Worm (Caenorhabditis elegans) whole organism, L4 larva: ENCODE data around the gene rpap-3.
A peak's percentile ranks its signal among the peaks of the same experiment; 100 is the strongest.

Experiments used
- D1046.2 ChIP-seq: fragments of 200-800 bp; sonication (Bioruptor generic); IDR thresholded peaks from 2 replicates; pipeline ENCODE4 v1.3.6; 2022; ENCODE audit warnings: missing genetic modification characterization, missing compliant biosample characterization
- F49E8.2 ChIP-seq: sonication (generic microtip); optimal IDR thresholded peaks from 2 replicates; lab custom pipeline; 2016; ENCODE audit warnings: missing compliant biosample characterization, mild to moderate bottlenecking, missing genetic modification characterization, borderline replicate concordance
- T20F7.1 ChIP-seq: fragments of 200-800 bp; sonication (Bioruptor generic); optimal IDR thresholded peaks from 2 replicates; lab custom pipeline; 2018; ENCODE audit warnings: mild to moderate bottlenecking, missing genetic modification characterization, missing compliant biosample characterization
- T26A8.4 ChIP-seq: fragments of 200-800 bp; sonication (Bioruptor generic); IDR thresholded peaks from 2 replicates; pipeline ENCODE4 v1.3.6; 2022; ENCODE audit warnings: missing genetic modification characterization, missing compliant biosample characterization
- Y105C5A.15 ChIP-seq: fragments of 200-800 bp; sonication (Bioruptor generic); IDR thresholded peaks from 2 replicates; pipeline ENCODE4 v1.3.6; 2022; ENCODE audit warnings: missing genetic modification characterization, missing compliant biosample characterization
- Y5F2A.4 ChIP-seq: fragments of 200-800 bp; sonication (Bioruptor generic); optimal IDR thresholded peaks from 2 replicates; lab custom pipeline; 2018; ENCODE audit warnings: mild to moderate bottlenecking, missing genetic modification characterization, missing compliant biosample characterization
- Y75B8A.6 ChIP-seq: fragments of 200-800 bp; sonication (Bioruptor generic); IDR thresholded peaks from 2 replicates; pipeline ENCODE4 v1.3.6; 2022; ENCODE audit warnings: missing genetic modification reagents, missing genetic modification characterization, missing compliant biosample characterization
- ZK337.2 ChIP-seq: fragments of 200-800 bp; sonication (Bioruptor generic); IDR thresholded peaks from 2 replicates; pipeline ENCODE4 v1.3.6; 2022; ENCODE audit warnings: missing genetic modification reagents, missing genetic modification characterization, missing compliant biosample characterization
- ZK546.5 ChIP-seq, 2 experiments: sonication (generic microtip); optimal IDR thresholded peaks; 2 replicates each; lab custom pipeline; 2017; ENCODE audit warnings: missing biosample characterization in 2 of 2, missing genetic modification characterization in 2 of 2
- aha-1 ChIP-seq: fragments of 150-350 bp; peaks from one replicate; lab custom pipeline; 2014; ENCODE audit warnings: missing biosample characterization, missing genetic modification characterization
- aly-2 ChIP-seq: sonication (generic microtip); optimal IDR thresholded peaks from 2 replicates; lab custom pipeline; 2018; ENCODE audit warnings: missing biosample characterization, missing genetic modification characterization
- ama-1 ChIP-seq: fragments of 150-350 bp; optimal IDR thresholded peaks from 2 replicates; lab custom pipeline; 2014; ENCODE audit warnings: inconsistent platforms, mixed read lengths
- arid-1 ChIP-seq: fragments of 200-800 bp; sonication (Bioruptor generic); conservative IDR thresholded peaks from 2 replicates; pipeline ENCODE4 v1.3.6; 2022; ENCODE audit warnings: missing genetic modification reagents, missing genetic modification characterization, missing compliant biosample characterization
- attf-4 ChIP-seq: sonication (generic microtip); optimal IDR thresholded peaks from 3 replicates; lab custom pipeline; 2017; ENCODE audit warnings: missing biosample characterization, missing genetic modification characterization
- ceh-20 ChIP-seq: fragments of 200-800 bp; sonication (Bioruptor generic); IDR thresholded peaks from 2 replicates; pipeline ENCODE4 v1.3.6; 2022; ENCODE audit warnings: missing genetic modification reagents, missing genetic modification characterization, missing compliant biosample characterization
- ceh-62 ChIP-seq: sonication (generic microtip); optimal IDR thresholded peaks from 2 replicates; lab custom pipeline; 2017; ENCODE audit warnings: missing biosample characterization, missing genetic modification characterization
- ceh-82 ChIP-seq: sonication (generic microtip); optimal IDR thresholded peaks from 2 replicates; lab custom pipeline; 2017; ENCODE audit warnings: missing biosample characterization, missing genetic modification characterization
- ces-1 ChIP-seq: fragments of 150-350 bp; sonication (generic microtip); optimal IDR thresholded peaks from 4 replicates; lab custom pipeline; 2014; ENCODE audit warnings: missing biosample characterization, missing genetic modification reagents, missing genetic modification characterization
- ctbp-1 ChIP-seq: fragments of 200-800 bp; sonication (Bioruptor generic); IDR thresholded peaks from 2 replicates; pipeline ENCODE4 v1.3.6; 2022; ENCODE audit warnings: missing genetic modification reagents, missing genetic modification characterization, missing compliant biosample characterization
- daf-12 ChIP-seq: fragments of 150-350 bp; optimal IDR thresholded peaks from 2 replicates; lab custom pipeline; 2014; ENCODE audit warnings: missing biosample characterization, missing genetic modification reagents, missing genetic modification characterization
- daf-16 ChIP-seq, 3 experiments: sonication (generic microtip); optimal IDR thresholded peaks; 2 replicates each; lab custom pipeline; 2016 to 2017; ENCODE audit warnings: missing genetic modification characterization in 3 of 3, missing genetic modification reagents in 3 of 3, mild to moderate bottlenecking in 2 of 3, missing compliant biosample characterization in 2 of 3, missing biosample characterization in 1 of 3, moderate library complexity in 1 of 3
- daf-8 ChIP-seq: fragments of 200-800 bp; sonication (Bioruptor generic); IDR thresholded peaks from 2 replicates; pipeline ENCODE4 v1.3.6; 2022; ENCODE audit warnings: missing genetic modification characterization, missing compliant biosample characterization
- dmd-9 ChIP-seq: fragments of 200-800 bp; sonication (Bioruptor generic); IDR thresholded peaks from 2 replicates; pipeline ENCODE4 v1.3.6; 2022; ENCODE audit warnings: missing genetic modification reagents, missing genetic modification characterization, missing compliant biosample characterization
- dve-1 ChIP-seq: sonication (generic microtip); optimal IDR thresholded peaks from 2 replicates; lab custom pipeline; 2017; ENCODE audit warnings: antibody characterized with exemption, mild to moderate bottlenecking, missing genetic modification characterization, missing compliant biosample characterization; ENCODE audit not compliant: insufficient read depth
- egl-43 ChIP-seq: fragments of 200-800 bp; sonication (Bioruptor generic); IDR thresholded peaks from 2 replicates; pipeline ENCODE4 v1.3.6; 2022; ENCODE audit warnings: missing genetic modification reagents, missing genetic modification characterization, missing compliant biosample characterization
- hmg-1.1 ChIP-seq: fragments of 200-800 bp; sonication (Bioruptor generic); IDR thresholded peaks from 2 replicates; pipeline ENCODE4 v1.3.6; 2022; ENCODE audit warnings: missing genetic modification reagents, missing genetic modification characterization, missing compliant biosample characterization
- jun-1 ChIP-seq: fragments of 150-350 bp; optimal IDR thresholded peaks from 2 replicates; lab custom pipeline; 2014; ENCODE audit warnings: missing biosample characterization, missing genetic modification reagents, missing genetic modification characterization
- lin-1 ChIP-seq: fragments of 200-800 bp; sonication (Bioruptor generic); IDR thresholded peaks from 2 replicates; pipeline ENCODE4 v1.3.6; 2022; ENCODE audit warnings: missing genetic modification reagents, missing genetic modification characterization, missing compliant biosample characterization
- lin-15B ChIP-seq: fragments of 150-350 bp; sonication (generic microtip); optimal IDR thresholded peaks from 3 replicates; lab custom pipeline; 2014; ENCODE audit warnings: missing biosample characterization, missing genetic modification characterization
- lin-29 ChIP-seq: fragments of 200-800 bp; sonication (Bioruptor generic); IDR thresholded peaks from 2 replicates; pipeline ENCODE4 v1.3.6; 2022; ENCODE audit warnings: missing genetic modification reagents, missing genetic modification characterization, missing compliant biosample characterization
- lin-38 ChIP-seq: fragments of 200-800 bp; sonication (Bioruptor generic); IDR thresholded peaks from 2 replicates; pipeline ENCODE4 v1.3.6; 2022; ENCODE audit warnings: missing genetic modification reagents, missing genetic modification characterization, missing compliant biosample characterization
- mxl-2 ChIP-seq: fragments of 200-800 bp; sonication (Bioruptor generic); conservative IDR thresholded peaks from 2 replicates; pipeline ENCODE4 v1.3.6; 2022; ENCODE audit warnings: missing genetic modification reagents, missing genetic modification characterization, missing compliant biosample characterization
- nhr-102 ChIP-seq: sonication (generic microtip); optimal IDR thresholded peaks from 2 replicates; lab custom pipeline; 2016; ENCODE audit warnings: mild to moderate bottlenecking, missing genetic modification characterization, moderate library complexity, missing compliant biosample characterization
- nhr-11 ChIP-seq: fragments of 150-350 bp; optimal IDR thresholded peaks from 2 replicates; lab custom pipeline; 2014; ENCODE audit warnings: missing biosample characterization, missing genetic modification characterization
- nhr-111 ChIP-seq: fragments of 200-800 bp; sonication (Bioruptor generic); optimal IDR thresholded peaks from 2 replicates; lab custom pipeline; 2018; ENCODE audit warnings: mild to moderate bottlenecking, missing genetic modification characterization, missing compliant biosample characterization
- nhr-237 ChIP-seq: sonication (generic microtip); optimal IDR thresholded peaks from 2 replicates; lab custom pipeline; 2017; ENCODE audit warnings: missing biosample characterization, missing genetic modification characterization
- nhr-25 ChIP-seq: sonication (generic microtip); optimal IDR thresholded peaks from 2 replicates; lab custom pipeline; 2017; ENCODE audit warnings: missing genetic modification characterization, mild to moderate bottlenecking, missing compliant biosample characterization, antibody characterized with exemption, moderate library complexity, borderline replicate concordance; ENCODE audit not compliant: insufficient read depth
- nhr-41 ChIP-seq: fragments of 200-800 bp; sonication (Bioruptor generic); IDR thresholded peaks from 2 replicates; pipeline ENCODE4 v1.3.6; 2022; ENCODE audit warnings: missing genetic modification reagents, missing genetic modification characterization, missing compliant biosample characterization
- nhr-42 ChIP-seq: fragments of 200-800 bp; sonication (Bioruptor generic); IDR thresholded peaks from 2 replicates; pipeline ENCODE4 v1.3.6; 2022; ENCODE audit warnings: missing genetic modification characterization, missing compliant biosample characterization
- nhr-48 ChIP-seq: sonication (generic microtip); optimal IDR thresholded peaks from 2 replicates; lab custom pipeline; 2016; ENCODE audit warnings: mild to moderate bottlenecking, missing genetic modification characterization, missing compliant biosample characterization
- pha-4 ChIP-seq, 2 experiments: fragments of 150-350 bp in 1 of 2; fragments of 200-800 bp in 1 of 2; sonication (Bioruptor generic) in 1 of 2; IDR thresholded peaks in 1 of 2; optimal IDR thresholded peaks in 1 of 2; 2 replicates each; pipeline versions ENCODE4 v1.3.6 to Lab custom; 2014 to 2022; ENCODE audit warnings: missing genetic modification characterization in 2 of 2, missing genetic modification reagents in 2 of 2, missing biosample characterization in 1 of 2, missing compliant biosample characterization in 1 of 2
- pqm-1 ChIP-seq: sonication (generic microtip); optimal IDR thresholded peaks from 2 replicates; lab custom pipeline; 2017; ENCODE audit warnings: missing biosample characterization, missing genetic modification characterization
- skn-1 ChIP-seq: fragments of 150-350 bp; optimal IDR thresholded peaks from 2 replicates; lab custom pipeline; 2014; ENCODE audit warnings: missing biosample characterization, missing genetic modification characterization
- snpc-1.2 ChIP-seq: fragments of 200-800 bp; sonication (Bioruptor generic); IDR thresholded peaks from 2 replicates; pipeline ENCODE4 v1.3.6; 2022; ENCODE audit warnings: missing genetic modification reagents, missing genetic modification characterization, missing compliant biosample characterization
- snpc-4 ChIP-seq: fragments of 150-350 bp; optimal IDR thresholded peaks from 2 replicates; lab custom pipeline; 2014; ENCODE audit warnings: missing biosample characterization, missing genetic modification characterization
- spr-1 ChIP-seq: sonication (generic microtip); optimal IDR thresholded peaks from 2 replicates; lab custom pipeline; 2016; ENCODE audit warnings: mild to moderate bottlenecking, missing genetic modification characterization, missing compliant biosample characterization
- zfp-2 ChIP-seq: sonication (generic microtip); optimal IDR thresholded peaks from 2 replicates; lab custom pipeline; 2016; ENCODE audit warnings: mild to moderate bottlenecking, missing genetic modification characterization, missing compliant biosample characterization
- zfp-3 ChIP-seq: fragments of 200-800 bp; sonication (Bioruptor generic); conservative IDR thresholded peaks from 2 replicates; pipeline ENCODE4 v1.3.6; 2022; ENCODE audit warnings: missing genetic modification reagents, missing genetic modification characterization, missing compliant biosample characterization
- zip-11 ChIP-seq: fragments of 200-800 bp; sonication (Bioruptor generic); IDR thresholded peaks from 2 replicates; pipeline ENCODE4 v1.3.6; 2022; ENCODE audit warnings: missing genetic modification characterization, missing compliant biosample characterization
- zip-2 ChIP-seq: fragments of 150-350 bp; optimal IDR thresholded peaks from 2 replicates; lab custom pipeline; 2014; ENCODE audit warnings: missing biosample characterization, missing genetic modification characterization
- ztf-7 ChIP-seq: fragments of 150-350 bp; optimal IDR thresholded peaks from 2 replicates; lab custom pipeline; 2014; ENCODE audit warnings: missing biosample characterization, missing genetic modification characterization

The rpap-3 gene

ce11 chrIV:7815683-7816183 lies 37.0 kb upstream of the rpap-3 start, which contains the start of gene cdgs-1 (continued):
- no peak for TF ChIP-seq pha-4 (GFP tag; IDR thresholded peaks at IDR 0.05; lab: Robert Waterston, UW)
- peak; percentile 26 for TF ChIP-seq pha-4 (tag; optimal IDR thresholded peaks at IDR 0.05; lab: Kevin White, UChicago)
- TF ChIP-seq nhr-237 (tag; lab: Kevin White, UChicago), result no peak
- no peak for TF ChIP-seq zfp-3 (GFP tag; lab: Robert Waterston, UW)
- TF ChIP-seq pqm-1 (tag; lab: Kevin White, UChicago), result no peak
- no peak for TF ChIP-seq T26A8.4
- TF ChIP-seq zip-11, result no peak
- TF ChIP-seq Y75B8A.6 (GFP tag; lab: Robert Waterston, UW), result no peak
- TF ChIP-seq nhr-41 (GFP tag; lab: Robert Waterston, UW), result no peak
- TF ChIP-seq nhr-48 (tag; lab: Kevin White, UChicago), result no peak
- no peak for TF ChIP-seq dmd-9 (GFP tag; lab: Robert Waterston, UW)
- TF ChIP-seq daf-12, result no peak
- TF ChIP-seq ceh-20 (GFP tag; lab: Robert Waterston, UW), result no peak
- TF ChIP-seq T20F7.1 (GFP tag; lab: Kevin White, UChicago), result no peak
- no peak for TF ChIP-seq jun-1 (tag; lab: Kevin White, UChicago)
- no peak for TF ChIP-seq ZK546.5 (tag; optimal IDR thresholded peaks at IDR 0.05; lab: Kevin White, UChicago)
- no peak for TF ChIP-seq lin-15B
- TF ChIP-seq daf-8 (GFP tag; lab: Robert Waterston, UW), result no peak
- TF ChIP-seq snpc-4, result no peak
- TF ChIP-seq ztf-7, result no peak
- no peak for TF ChIP-seq spr-1 (tag; lab: Kevin White, UChicago)
- no peak for TF ChIP-seq nhr-102 (tag; lab: Kevin White, UChicago)
- peak; percentile 8 for TF ChIP-seq dve-1 (tag; lab: Kevin White, UChicago)
- TF ChIP-seq ZK337.2 (GFP tag; lab: Robert Waterston, UW), result no peak
- TF ChIP-seq ctbp-1 (GFP tag; lab: Robert Waterston, UW), result peak; percentile 23; the same call in 1 of the 2 replicates
- TF ChIP-seq egl-43 (GFP tag; lab: Robert Waterston, UW), result no peak
- TF ChIP-seq D1046.2 (GFP tag; lab: Robert Waterston, UW), result no peak
- no peak for TF ChIP-seq skn-1
- no peak for TF ChIP-seq zfp-2 (tag; lab: Kevin White, UChicago)
- no peak for TF ChIP-seq Y105C5A.15 (GFP tag; lab: Robert Waterston, UW)
- TF ChIP-seq ceh-82 (tag; lab: Kevin White, UChicago), result no peak
- no peak for TF ChIP-seq nhr-25 (tag; lab: Kevin White, UChicago)
- no peak for TF ChIP-seq aly-2 (tag; lab: Kevin White, UChicago)
- no peak for TF ChIP-seq zip-2 (tag; lab: Kevin White, UChicago)
- no peak for TF ChIP-seq snpc-1.2 (GFP tag; lab: Robert Waterston, UW)
- no peak for TF ChIP-seq daf-16 (GFP tag; optimal IDR thresholded peaks at IDR 0.05; lab: Kevin White, UChicago)
- TF ChIP-seq daf-16 (tag; optimal IDR thresholded peaks at IDR 0.05; lab: Kevin White, UChicago), result peak; percentile 94
- no peak for TF ChIP-seq Y5F2A.4 (GFP tag; lab: Kevin White, UChicago)
- TF ChIP-seq aha-1, result no peak
- TF ChIP-seq nhr-111 (GFP tag; lab: Kevin White, UChicago), result no peak
- TF ChIP-seq lin-29 (GFP tag; lab: Robert Waterston, UW), result no peak
- no peak for TF ChIP-seq attf-4 (tag; lab: Kevin White, UChicago)
- peak; percentile 40 for TF ChIP-seq ces-1 (GFP tag; lab: Kevin White, UChicago)
- TF ChIP-seq nhr-11 (tag; lab: Kevin White, UChicago), result peak; percentile 44
- no peak for TF ChIP-seq ceh-62
- 0 out of 2 replicates have a peak, but pooled peaks have one; percentile 40 for TF ChIP-seq hmg-1.1 (GFP tag; lab: Robert Waterston, UW)
- no peak for TF ChIP-seq nhr-42 (GFP tag; lab: Robert Waterston, UW)
- TF ChIP-seq lin-38 (GFP tag; lab: Robert Waterston, UW), result 0 out of 2 replicates have a peak, but pooled peaks have one; percentile 8
- TF ChIP-seq lin-1, result no peak
- no peak for TF ChIP-seq F49E8.2 (tag; lab: Kevin White, UChicago)
- no peak for TF ChIP-seq arid-1 (GFP tag; lab: Robert Waterston, UW)
- no peak for TF ChIP-seq mxl-2 (GFP tag; lab: Robert Waterston, UW)
- no peak for TF ChIP-seq ama-1
